Fruit fly (Drosophila melanogaster) whole organism: ENCODE measurements around the gene CG32462.

Source experiments
- CG8478 ChIP-seq: fragments of >200 bp; optimal IDR thresholded peaks from 2 replicates; lab custom pipeline; 2018; ENCODE audit warnings: inconsistent platforms
- Dll ChIP-seq: fragments of >200 bp; optimal IDR thresholded peaks from 2 replicates; lab custom pipeline; 2017
- EcR ChIP-seq, 2 experiments: fragments of >200 bp; optimal IDR thresholded peaks; 2 replicates each; lab custom pipeline; 2017; ENCODE audit warnings: missing biosample characterization in 2 of 2, missing genetic modification characterization in 2 of 2, missing genetic modification reagents in 2 of 2
- pan ChIP-seq: fragments of >200 bp; optimal IDR thresholded peaks from 2 replicates; lab custom pipeline; 2017
- usp ChIP-seq: fragments of >200 bp; optimal IDR thresholded peaks from 2 replicates; lab custom pipeline; 2017; ENCODE audit warnings: missing biosample characterization, missing genetic modification characterization, mixed read lengths

dm6 chr3L:22826236-22826635, 27.1 kb downstream of the CG32462 start:
- TF ChIP-seq pan (lab: Kevin White, UChicago) (no peak), Dll (no peak), CG8478 (no peak), EcR (GFP tag; optimal IDR thresholded peaks at IDR 0.05; lab: Kevin White, UChicago) (no peak), usp (no peak)
